Fruit fly (Drosophila melanogaster) whole organism, embryonic: Measurements from ENCODE around the gene eIF4E5.

Experiments
- Awh ChIP-seq: fragments of 200-800 bp; sonication (Bioruptor generic); IDR thresholded peaks from 2 replicates; pipeline ENCODE4, ENCODE4 v1.3.6; 2022; ENCODE audit warnings: missing biosample characterization, missing genetic modification characterization
- B-H2 ChIP-seq: fragments of 200-800 bp; sonication (Bioruptor generic); optimal IDR thresholded peaks from 2 replicates; lab custom pipeline; 2018; ENCODE audit warnings: missing biosample characterization, mild to moderate bottlenecking, missing genetic modification characterization
- CG10267 ChIP-seq: fragments of 200-800 bp; sonication (Bioruptor generic); optimal IDR thresholded peaks from 2 replicates; lab custom pipeline; 2018; ENCODE audit warnings: missing biosample characterization, mild to moderate bottlenecking, missing genetic modification characterization, moderate library complexity
- CG11723 ChIP-seq: fragments of 200-800 bp; sonication (Bioruptor generic); optimal IDR thresholded peaks from 2 replicates; lab custom pipeline; 2017; ENCODE audit warnings: missing biosample characterization, mild to moderate bottlenecking, missing genetic modification characterization
- CG12071 ChIP-seq: fragments of 200-800 bp; sonication (Bioruptor generic); optimal IDR thresholded peaks from 3 replicates; lab custom pipeline; 2018; ENCODE audit warnings: missing biosample characterization, mild to moderate bottlenecking, missing genetic modification characterization
- CG12236 ChIP-seq: fragments of 200-800 bp; sonication (Bioruptor generic); optimal IDR thresholded peaks from 2 replicates; lab custom pipeline; 2016; ENCODE audit warnings: missing biosample characterization, missing genetic modification characterization
- CG12769 ChIP-seq: fragments of 200-800 bp; sonication (Bioruptor generic); optimal IDR thresholded peaks from 2 replicates; lab custom pipeline; 2019; ENCODE audit warnings: missing biosample characterization, mild to moderate bottlenecking, missing genetic modification characterization, moderate library complexity
- CG13287 ChIP-seq: fragments of 200-800 bp; sonication (Bioruptor generic); IDR thresholded peaks from 2 replicates; pipeline ENCODE4 v1.3.6; 2022; ENCODE audit warnings: missing biosample characterization, missing genetic modification characterization; ENCODE audit not compliant: partially characterized antibody
- CG13424 ChIP-seq: fragments of 200-800 bp; sonication (Bioruptor generic); optimal IDR thresholded peaks from 2 replicates; lab custom pipeline; 2019; ENCODE audit warnings: missing biosample characterization, mild to moderate bottlenecking, missing genetic modification characterization, moderate library complexity
- CG15514 ChIP-seq: fragments of 200-800 bp; sonication (Bioruptor generic); optimal IDR thresholded peaks from 3 replicates; lab custom pipeline; 2017; ENCODE audit warnings: missing biosample characterization, missing genetic modification characterization, mild to moderate bottlenecking, moderate library complexity, missing genetic modification reagents
- CG15696 ChIP-seq: fragments of 200-800 bp; sonication (Bioruptor generic); optimal IDR thresholded peaks from 2 replicates; lab custom pipeline; 2019; ENCODE audit warnings: missing biosample characterization, mild to moderate bottlenecking, missing genetic modification characterization, moderate library complexity
- CG3163 ChIP-seq: fragments of 200-800 bp; sonication (Bioruptor generic); optimal IDR thresholded peaks from 3 replicates; lab custom pipeline; 2016; ENCODE audit warnings: missing biosample characterization, missing genetic modification characterization
- CG32532 ChIP-seq: fragments of 200-800 bp; sonication (Bioruptor generic); IDR thresholded peaks from 2 replicates; pipeline ENCODE4 v1.3.6; 2022; ENCODE audit warnings: missing biosample characterization, missing genetic modification characterization
- CG3726 ChIP-seq: fragments of 200-800 bp; sonication (Bioruptor generic); IDR thresholded peaks from 3 replicates; pipeline ENCODE4, ENCODE4 v1.3.6; 2022; ENCODE audit warnings: missing biosample characterization, missing genetic modification characterization
- CG6175 ChIP-seq: fragments of 200-800 bp; sonication (Bioruptor generic); IDR thresholded peaks from 3 replicates; pipeline ENCODE4 v1.3.6; 2022; ENCODE audit warnings: missing biosample characterization, missing genetic modification characterization
- CG7271 ChIP-seq: fragments of 200-800 bp; sonication (Bioruptor generic); optimal IDR thresholded peaks from 2 replicates; lab custom pipeline; 2018; ENCODE audit warnings: missing biosample characterization, mild to moderate bottlenecking, missing genetic modification characterization, moderate library complexity
- CG8281 ChIP-seq: fragments of 200-800 bp; sonication (Bioruptor generic); optimal IDR thresholded peaks from 2 replicates; lab custom pipeline; 2018; ENCODE audit warnings: missing biosample characterization, mild to moderate bottlenecking, missing genetic modification characterization, moderate library complexity
- CHES-1-like ChIP-seq: fragments of 200-800 bp; sonication (Bioruptor generic); optimal IDR thresholded peaks from 2 replicates; lab custom pipeline; 2016; ENCODE audit warnings: missing biosample characterization, missing genetic modification characterization
- Dfd ChIP-seq, 2 experiments: fragments of >200 bp; optimal IDR thresholded peaks; 2 replicates each; lab custom pipeline; 2017; ENCODE audit warnings: missing biosample characterization in 2 of 2, missing genetic modification characterization in 2 of 2
- Drgx ChIP-seq: fragments of 200-800 bp; sonication (Bioruptor generic); IDR thresholded peaks from 2 replicates; pipeline ENCODE4 v1.3.6; 2022; ENCODE audit warnings: missing biosample characterization, missing genetic modification characterization
- HLH4C ChIP-seq: fragments of 200-800 bp; sonication (Bioruptor generic); IDR thresholded peaks from 3 replicates; pipeline ENCODE4 v1.3.6; 2022; ENCODE audit warnings: missing biosample characterization, missing genetic modification characterization; ENCODE audit not compliant: partially characterized antibody
- Jarid2 ChIP-seq: fragments of 200-800 bp; sonication (Bioruptor generic); optimal IDR thresholded peaks from 3 replicates; lab custom pipeline; 2017; ENCODE audit warnings: mild to moderate bottlenecking, missing biosample characterization, missing genetic modification reagents, missing genetic modification characterization
- Max ChIP-seq: fragments of 200-800 bp; sonication (Bioruptor generic); optimal IDR thresholded peaks from 2 replicates; lab custom pipeline; 2016; ENCODE audit warnings: missing biosample characterization, mild to moderate bottlenecking, missing genetic modification characterization
- Med ChIP-seq: fragments of 200-800 bp; sonication (Bioruptor generic); peaks from one replicate; lab custom pipeline; 2016; ENCODE audit warnings: missing biosample characterization, missing genetic modification characterization, mild to moderate bottlenecking, inconsistent platforms, moderate library complexity
- Opbp ChIP-seq: fragments of 200-800 bp; sonication (Bioruptor generic); IDR thresholded peaks from 3 replicates; pipeline ENCODE4 v1.3.6; 2022; ENCODE audit warnings: missing biosample characterization, missing genetic modification characterization; ENCODE audit not compliant: partially characterized antibody
- PHDP ChIP-seq: fragments of 200-800 bp; sonication (Bioruptor generic); optimal IDR thresholded peaks from 3 replicates; lab custom pipeline; 2018; ENCODE audit warnings: missing biosample characterization, mild to moderate bottlenecking, missing genetic modification characterization, moderate library complexity
- Rx ChIP-seq: fragments of 200-800 bp; sonication (Bioruptor generic); IDR thresholded peaks from 2 replicates; pipeline ENCODE4 v1.3.6; 2022; ENCODE audit warnings: missing biosample characterization, missing genetic modification characterization
- TFAM ChIP-seq: fragments of 200-800 bp; sonication (Bioruptor generic); optimal IDR thresholded peaks from 2 replicates; lab custom pipeline; 2017; ENCODE audit warnings: missing biosample characterization, missing genetic modification characterization, inconsistent platforms
- ara ChIP-seq: fragments of 200-800 bp; sonication (Bioruptor generic); IDR thresholded peaks from 2 replicates; pipeline ENCODE4 v1.3.6; 2022; ENCODE audit warnings: missing biosample characterization, missing genetic modification characterization
- bbx ChIP-seq: fragments of 200-800 bp; sonication (Bioruptor generic); IDR thresholded peaks from 2 replicates; pipeline ENCODE4 v1.3.6; 2022; ENCODE audit warnings: missing biosample characterization, missing genetic modification characterization; ENCODE audit not compliant: partially characterized antibody
- bcd ChIP-seq: fragments of 200-800 bp; sonication (Bioruptor generic); optimal IDR thresholded peaks from 2 replicates; lab custom pipeline; 2017; ENCODE audit warnings: missing biosample characterization, mild to moderate bottlenecking, missing genetic modification characterization
- cas ChIP-seq: fragments of 200-800 bp; sonication (Bioruptor generic); IDR thresholded peaks from 2 replicates; pipeline ENCODE4 v1.3.6; 2022; ENCODE audit warnings: missing biosample characterization, missing genetic modification characterization
- croc ChIP-seq: fragments of 200-800 bp; sonication (Bioruptor generic); conservative IDR thresholded peaks from 3 replicates; pipeline ENCODE4 v1.3.6; 2022; ENCODE audit warnings: missing biosample characterization, missing genetic modification characterization
- dysf ChIP-seq: fragments of 200-800 bp; sonication (Bioruptor generic); IDR thresholded peaks from 3 replicates; pipeline ENCODE4 v1.3.6; 2022; ENCODE audit warnings: missing biosample characterization, missing genetic modification characterization
- gcm ChIP-seq: fragments of 200-800 bp; sonication (Bioruptor generic); optimal IDR thresholded peaks from 2 replicates; lab custom pipeline; 2019; ENCODE audit warnings: missing biosample characterization, mild to moderate bottlenecking, missing genetic modification characterization, moderate library complexity
- gcm2 ChIP-seq: fragments of 200-800 bp; sonication (Bioruptor generic); optimal IDR thresholded peaks from 2 replicates; lab custom pipeline; 2016; ENCODE audit warnings: missing biosample characterization, missing genetic modification characterization
- ham ChIP-seq: fragments of 200-800 bp; sonication (Bioruptor generic); IDR thresholded peaks from 2 replicates; pipeline ENCODE4 v1.3.6; 2022; ENCODE audit warnings: missing biosample characterization, missing genetic modification characterization
- mirr ChIP-seq: fragments of 200-800 bp; sonication (Bioruptor generic); optimal IDR thresholded peaks from 3 replicates; lab custom pipeline; 2018; ENCODE audit warnings: missing biosample characterization, mild to moderate bottlenecking, missing genetic modification characterization
- mld ChIP-seq: fragments of 200-800 bp; sonication (Bioruptor generic); IDR thresholded peaks from 3 replicates; pipeline ENCODE4 v1.3.6; 2022; ENCODE audit warnings: missing biosample characterization, missing genetic modification characterization; ENCODE audit not compliant: partially characterized antibody
- nau ChIP-seq: fragments of 200-800 bp; sonication (Bioruptor generic); optimal IDR thresholded peaks from 3 replicates; lab custom pipeline; 2017; ENCODE audit warnings: missing biosample characterization, mild to moderate bottlenecking, missing genetic modification characterization, missing genetic modification reagents
- nom ChIP-seq: fragments of 200-800 bp; sonication (Bioruptor generic); optimal IDR thresholded peaks from 2 replicates; lab custom pipeline; 2017; ENCODE audit warnings: missing biosample characterization, missing genetic modification characterization, mild to moderate bottlenecking, moderate library complexity, missing genetic modification reagents
- seq ChIP-seq: fragments of 200-800 bp; sonication (Bioruptor generic); IDR thresholded peaks from 2 replicates; pipeline ENCODE4 v1.3.6; 2022; ENCODE audit warnings: missing biosample characterization, missing genetic modification characterization
- sqz ChIP-seq: fragments of 200-800 bp; sonication (Bioruptor generic); optimal IDR thresholded peaks from 3 replicates; lab custom pipeline; 2018; ENCODE audit warnings: missing biosample characterization, mild to moderate bottlenecking, missing genetic modification characterization
- stwl ChIP-seq: fragments of 200-800 bp; sonication (Bioruptor generic); optimal IDR thresholded peaks from 3 replicates; lab custom pipeline; 2018; ENCODE audit warnings: missing biosample characterization, mild to moderate bottlenecking, missing genetic modification characterization, moderate library complexity
- sug ChIP-seq: fragments of 200-800 bp; optimal IDR thresholded peaks from 2 replicates; lab custom pipeline; 2019; ENCODE audit warnings: missing biosample characterization, mild to moderate bottlenecking, missing genetic modification characterization, moderate library complexity
- trh ChIP-seq: fragments of 200-800 bp; sonication (Bioruptor generic); optimal IDR thresholded peaks from 2 replicates; lab custom pipeline; 2016; ENCODE audit warnings: missing biosample characterization, missing genetic modification characterization
- zf30C ChIP-seq: fragments of 200-800 bp; sonication (Bioruptor generic); optimal IDR thresholded peaks from 3 replicates; lab custom pipeline; 2018; ENCODE audit warnings: missing biosample characterization, mild to moderate bottlenecking, missing genetic modification characterization

Gene eIF4E5

dm6 chr3L:7868581-7869236 is 26.0 kb upstream of the eIF4E5 start, which contains the start of gene CG32365 (continued):
- no peak for TF ChIP-seq Rx
- TF ChIP-seq gcm2 (GFP tag; lab: Kevin White, UChicago) = no peak
- TF ChIP-seq Awh (GFP tag; lab: Robert Waterston, UW) = no peak
- peak; percentile 64 for TF ChIP-seq CG13287 (GFP tag; lab: Robert Waterston, UW)
- TF ChIP-seq CG11723 (GFP tag; lab: Kevin White, UChicago) = no peak
- no peak for TF ChIP-seq CG10267 (tag; lab: Kevin White, UChicago)
- no peak for TF ChIP-seq CG7271 (tag; lab: Kevin White, UChicago)
- TF ChIP-seq ham (GFP tag; lab: Robert Waterston, UW) = no peak
- no peak for TF ChIP-seq CG6175 (GFP tag; lab: Robert Waterston, UW)
- peak; percentile 42 for TF ChIP-seq nau (GFP tag; lab: Kevin White, UChicago)
- 0 out of 3 replicates have a peak, but pooled peaks have one; percentile 6 for TF ChIP-seq mld (GFP tag; lab: Robert Waterston, UW)
- no peak for TF ChIP-seq cas (GFP tag; lab: Robert Waterston, UW)
- peak; percentile 50 for TF ChIP-seq CG12071 (GFP tag; lab: Kevin White, UChicago)
- TF ChIP-seq CG15696 (tag; lab: Kevin White, UChicago) = no peak
- TF ChIP-seq nom (GFP tag; lab: Kevin White, UChicago) = peak; percentile 51
- no peak for TF ChIP-seq sqz
- peak; percentile 51; the same call in 2 of the 3 replicates for TF ChIP-seq HLH4C (GFP tag; lab: Robert Waterston, UW)
- TF ChIP-seq CG3726 (GFP tag; lab: Robert Waterston, UW) = no peak
- peak; percentile 59 for TF ChIP-seq CG12769
- peak; percentile 26 for TF ChIP-seq B-H2 (GFP tag; lab: Kevin White, UChicago)
- TF ChIP-seq zf30C (GFP tag; lab: Kevin White, UChicago) = peak; percentile 5
- TF ChIP-seq stwl (tag; lab: Kevin White, UChicago) = peak; percentile 77
- no peak for TF ChIP-seq CG12236 (GFP tag; lab: Kevin White, UChicago)
- no peak for TF ChIP-seq ara (GFP tag; lab: Robert Waterston, UW)
- no peak for TF ChIP-seq CHES-1-like
- peak; percentile 36 for TF ChIP-seq PHDP (tag; lab: Kevin White, UChicago)
- no peak for TF ChIP-seq trh (GFP tag; lab: Kevin White, UChicago)
- TF ChIP-seq sug (tag; lab: Kevin White, UChicago) = peak; percentile 8
- no peak for TF ChIP-seq CG8281 (tag; lab: Kevin White, UChicago)
- TF ChIP-seq seq (GFP tag; lab: Robert Waterston, UW) = peak; percentile 22; the same call in 1 of the 2 replicates
- TF ChIP-seq dysf = no peak
- no peak for TF ChIP-seq croc (GFP tag; lab: Robert Waterston, UW)
- peak; percentile 88 for TF ChIP-seq Med
- peak; percentile 39 for TF ChIP-seq CG15514
- peak; percentile 1 for TF ChIP-seq CG3163 (GFP tag; lab: Kevin White, UChicago)
- TF ChIP-seq Dfd (GFP tag; optimal IDR thresholded peaks at IDR 0.05; lab: Kevin White, UChicago) = no peak
- peak; percentile 6 for TF ChIP-seq gcm (GFP tag; lab: Kevin White, UChicago)
- peak; percentile 66 for TF ChIP-seq mirr (GFP tag; lab: Kevin White, UChicago)
- TF ChIP-seq CG13424 = peak; percentile 4
- TF ChIP-seq bcd = no peak
- TF ChIP-seq bbx (GFP tag; lab: Robert Waterston, UW) = peak; percentile 64; the same call in 1 of the 2 replicates
- TF ChIP-seq Max = no peak
- no peak for TF ChIP-seq TFAM (GFP tag; lab: Kevin White, UChicago)
- TF ChIP-seq CG32532 (GFP tag; lab: Robert Waterston, UW) = peak; percentile 57; the same call in 1 of the 2 replicates
- peak; percentile 83 for TF ChIP-seq Jarid2 (GFP tag; lab: Kevin White, UChicago)
- no peak; the same call in 2 of the 3 replicates for TF ChIP-seq Opbp (GFP tag; lab: Robert Waterston, UW)
- TF ChIP-seq Drgx (GFP tag; lab: Robert Waterston, UW) = no peak
